Fruit fly (Drosophila melanogaster) whole organism, embryonic: ENCODE data around the gene blp.

ENCODE experiments used
- Ada2b ChIP-seq: fragments of 200-800 bp; sonication (Bioruptor generic); IDR thresholded peaks from 2 replicates; pipeline ENCODE4 v1.3.6; 2022; ENCODE audit warnings: missing biosample characterization, missing genetic modification characterization
- BEAF-32 ChIP-seq: fragments of 200-800 bp; sonication (Bioruptor generic); optimal IDR thresholded peaks from 3 replicates; lab custom pipeline; 2017; ENCODE audit warnings: missing biosample characterization, missing genetic modification characterization, mild to moderate bottlenecking, moderate library complexity, missing genetic modification reagents
- Blimp-1 ChIP-seq: fragments of 200-800 bp; sonication (Bioruptor generic); optimal IDR thresholded peaks from 3 replicates; lab custom pipeline; 2018; ENCODE audit warnings: missing biosample characterization, missing genetic modification characterization, mild to moderate bottlenecking, moderate library complexity, missing genetic modification reagents
- BtbVII ChIP-seq: fragments of 200-800 bp; sonication (Bioruptor generic); optimal IDR thresholded peaks from 3 replicates; lab custom pipeline; 2017; ENCODE audit warnings: missing biosample characterization, mild to moderate bottlenecking, missing genetic modification characterization
- CG10543 ChIP-seq: fragments of 200-800 bp; sonication (Bioruptor generic); optimal IDR thresholded peaks from 3 replicates; lab custom pipeline; 2017; ENCODE audit warnings: missing biosample characterization, mild to moderate bottlenecking, missing genetic modification characterization, moderate library complexity
- CG10959 ChIP-seq: fragments of 200-800 bp; sonication (Bioruptor generic); IDR thresholded peaks from 2 replicates; pipeline ENCODE4 v1.3.6; 2022; ENCODE audit warnings: missing biosample characterization, missing genetic modification characterization
- CG11247 ChIP-seq: fragments of 200-800 bp; sonication (Bioruptor generic); IDR thresholded peaks from 2 replicates; pipeline ENCODE4 v1.3.6; 2022; ENCODE audit warnings: missing biosample characterization, missing genetic modification characterization
- CG12391 ChIP-seq: fragments of 200-800 bp; sonication (Bioruptor generic); optimal IDR thresholded peaks from 3 replicates; lab custom pipeline; 2018; ENCODE audit warnings: missing biosample characterization, mild to moderate bottlenecking, missing genetic modification characterization, moderate library complexity
- CG13894 ChIP-seq: fragments of 200-800 bp; sonication (Bioruptor generic); optimal IDR thresholded peaks from 3 replicates; lab custom pipeline; 2018; ENCODE audit warnings: missing biosample characterization, mild to moderate bottlenecking, missing genetic modification characterization, moderate library complexity
- CG14014 ChIP-seq: fragments of 200-800 bp; sonication (Bioruptor generic); IDR thresholded peaks from 2 replicates; pipeline ENCODE4 v1.3.6; 2022; ENCODE audit warnings: missing biosample characterization, missing genetic modification characterization
- CG14050 ChIP-seq: fragments of 200-800 bp; sonication (Bioruptor generic); IDR thresholded peaks from 3 replicates; pipeline ENCODE4 v1.3.6; 2022; ENCODE audit warnings: missing biosample characterization, missing genetic modification characterization
- CG15514 ChIP-seq: fragments of 200-800 bp; sonication (Bioruptor generic); optimal IDR thresholded peaks from 3 replicates; lab custom pipeline; 2017; ENCODE audit warnings: missing biosample characterization, missing genetic modification characterization, mild to moderate bottlenecking, moderate library complexity, missing genetic modification reagents
- CG17612 ChIP-seq: fragments of 200-800 bp; sonication (Bioruptor generic); IDR thresholded peaks from 2 replicates; pipeline ENCODE4 v1.3.6; 2022; ENCODE audit warnings: missing biosample characterization, missing genetic modification characterization
- CG17829 ChIP-seq: fragments of 200-800 bp; optimal IDR thresholded peaks from 2 replicates; lab custom pipeline; 2019; ENCODE audit warnings: missing biosample characterization, mild to moderate bottlenecking, missing genetic modification characterization, moderate library complexity
- CG1792 ChIP-seq: fragments of 200-800 bp; sonication (Bioruptor generic); optimal IDR thresholded peaks from 2 replicates; lab custom pipeline; 2016; ENCODE audit warnings: missing biosample characterization, missing genetic modification characterization
- CG18262 ChIP-seq: fragments of 200-800 bp; optimal IDR thresholded peaks from 3 replicates; lab custom pipeline; 2019; ENCODE audit warnings: missing biosample characterization, mild to moderate bottlenecking, missing genetic modification characterization, moderate library complexity
- CG1832 ChIP-seq: fragments of 200-800 bp; sonication (Bioruptor generic); optimal IDR thresholded peaks from 2 replicates; lab custom pipeline; 2017; ENCODE audit warnings: missing biosample characterization, mild to moderate bottlenecking, missing genetic modification characterization, inconsistent platforms
- CG18764 ChIP-seq: fragments of 200-800 bp; sonication (Bioruptor generic); optimal IDR thresholded peaks from 3 replicates; lab custom pipeline; 2016; ENCODE audit warnings: missing biosample characterization, missing genetic modification characterization
- CG31365 ChIP-seq: fragments of 200-800 bp; sonication (Bioruptor generic); optimal IDR thresholded peaks from 2 replicates; lab custom pipeline; 2018; ENCODE audit warnings: missing biosample characterization, mild to moderate bottlenecking, missing genetic modification characterization
- CG33557 ChIP-seq: fragments of 200-800 bp; sonication (Bioruptor generic); optimal IDR thresholded peaks from 2 replicates; lab custom pipeline; 2019; ENCODE audit warnings: missing biosample characterization, mild to moderate bottlenecking, missing genetic modification characterization, moderate library complexity
- CG5245 ChIP-seq: fragments of 200-800 bp; sonication (Bioruptor generic); optimal IDR thresholded peaks from 3 replicates; lab custom pipeline; 2016; ENCODE audit warnings: missing biosample characterization, missing genetic modification characterization
- CG6765 ChIP-seq: fragments of 200-800 bp; sonication (Bioruptor generic); optimal IDR thresholded peaks from 3 replicates; lab custom pipeline; 2017; ENCODE audit warnings: missing biosample characterization, mild to moderate bottlenecking, missing genetic modification characterization
- CG7357 ChIP-seq: fragments of 200-800 bp; sonication (Bioruptor generic); IDR thresholded peaks from 3 replicates; pipeline ENCODE4 v1.3.6; 2022; ENCODE audit warnings: missing biosample characterization, missing genetic modification characterization
- CG7745 ChIP-seq: fragments of 200-800 bp; sonication (Bioruptor generic); optimal IDR thresholded peaks from 2 replicates; lab custom pipeline; 2018; ENCODE audit warnings: missing biosample characterization, mild to moderate bottlenecking, missing genetic modification characterization, moderate library complexity
- CG8281 ChIP-seq: fragments of 200-800 bp; sonication (Bioruptor generic); optimal IDR thresholded peaks from 2 replicates; lab custom pipeline; 2018; ENCODE audit warnings: missing biosample characterization, mild to moderate bottlenecking, missing genetic modification characterization, moderate library complexity
- D ChIP-seq, 2 experiments: fragments of 200-800 bp in 1 of 2; fragments of >200 bp in 1 of 2; sonication (Bioruptor generic) in 1 of 2; optimal IDR thresholded peaks; 2 replicates in 1 of 2; 3 replicates in 1 of 2; lab custom pipeline; 2017; ENCODE audit warnings: mild to moderate bottlenecking in 1 of 2, missing biosample characterization in 1 of 2, missing genetic modification characterization in 1 of 2, missing genetic modification reagents in 1 of 2
- Dref ChIP-seq: fragments of 200-800 bp; sonication (Bioruptor generic); IDR thresholded peaks from 2 replicates; pipeline ENCODE4 v1.3.6; 2022; ENCODE audit warnings: missing biosample characterization, missing genetic modification characterization
- HLHmδ ChIP-seq: fragments of 200-800 bp; sonication (Bioruptor generic); optimal IDR thresholded peaks from 2 replicates; lab custom pipeline; 2018; ENCODE audit warnings: missing biosample characterization, mild to moderate bottlenecking, missing genetic modification characterization, moderate library complexity
- Hr39 ChIP-seq: fragments of >200 bp; optimal IDR thresholded peaks from 2 replicates; lab custom pipeline; 2017
- Hr51 ChIP-seq, 2 experiments: fragments of 200-800 bp; sonication (Bioruptor generic); optimal IDR thresholded peaks; 2 replicates in 1 of 2; 3 replicates in 1 of 2; lab custom pipeline; 2016 to 2018; ENCODE audit warnings: missing biosample characterization in 2 of 2, missing genetic modification characterization in 2 of 2, mild to moderate bottlenecking in 1 of 2, moderate library complexity in 1 of 2
- Opbp ChIP-seq: fragments of 200-800 bp; sonication (Bioruptor generic); IDR thresholded peaks from 3 replicates; pipeline ENCODE4 v1.3.6; 2022; ENCODE audit warnings: missing biosample characterization, missing genetic modification characterization; ENCODE audit not compliant: partially characterized antibody
- Stat92E ChIP-seq, 3 experiments: fragments of >200 bp in 2 of 3; fragments of 200-800 bp in 1 of 3; sonication (Bioruptor generic) in 1 of 3; optimal IDR thresholded peaks; 2 replicates each; lab custom pipeline; 2017 to 2019; ENCODE audit warnings: missing biosample characterization in 3 of 3, missing genetic modification characterization in 3 of 3, mild to moderate bottlenecking in 1 of 3, moderate library complexity in 1 of 3
- Trl ChIP-seq, 3 experiments: fragments of >200 bp in 2 of 3; fragments of 200-800 bp in 1 of 3; sonication (Bioruptor generic) in 1 of 3; optimal IDR thresholded peaks; 2 replicates in 1 of 3; 3 replicates in 2 of 3; lab custom pipeline; 2016 to 2017; ENCODE audit warnings: missing biosample characterization in 1 of 3, missing genetic modification characterization in 1 of 3
- cad ChIP-seq: fragments of >200 bp; optimal IDR thresholded peaks from 2 replicates; lab custom pipeline; 2017; ENCODE audit warnings: missing biosample characterization, missing genetic modification characterization
- cg ChIP-seq: fragments of 200-800 bp; sonication (Bioruptor generic); optimal IDR thresholded peaks from 3 replicates; lab custom pipeline; 2019; ENCODE audit warnings: missing biosample characterization, mild to moderate bottlenecking, missing genetic modification characterization, moderate library complexity
- chn ChIP-seq: fragments of 200-800 bp; sonication (Bioruptor generic); optimal IDR thresholded peaks from 2 replicates; lab custom pipeline; 2016; ENCODE audit warnings: missing biosample characterization, missing genetic modification characterization
- ems ChIP-seq: fragments of 200-800 bp; sonication (Bioruptor generic); optimal IDR thresholded peaks from 3 replicates; lab custom pipeline; 2016; ENCODE audit warnings: missing biosample characterization, missing genetic modification characterization
- exex ChIP-seq: fragments of 200-800 bp; sonication (Bioruptor generic); optimal IDR thresholded peaks from 4 replicates; lab custom pipeline; 2018; ENCODE audit warnings: missing biosample characterization, mild to moderate bottlenecking, missing genetic modification characterization, moderate library complexity
- eyg ChIP-seq: fragments of 200-800 bp; sonication (Bioruptor generic); optimal IDR thresholded peaks from 3 replicates; lab custom pipeline; 2016; ENCODE audit warnings: missing biosample characterization, missing genetic modification characterization
- hth ChIP-seq: fragments of >200 bp; optimal IDR thresholded peaks from 2 replicates; lab custom pipeline; 2017; ENCODE audit warnings: inconsistent platforms
- lola ChIP-seq, 3 experiments: fragments of >200 bp in 2 of 3; fragments of 200-800 bp in 1 of 3; sonication (Bioruptor generic) in 1 of 3; optimal IDR thresholded peaks; 2 replicates each; lab custom pipeline; 2017 to 2019; ENCODE audit warnings: missing biosample characterization in 3 of 3, missing genetic modification characterization in 3 of 3, mild to moderate bottlenecking in 1 of 3, moderate library complexity in 1 of 3
- nerfin-1 ChIP-seq: fragments of 200-800 bp; sonication (Bioruptor generic); optimal IDR thresholded peaks from 3 replicates; lab custom pipeline; 2019; ENCODE audit warnings: missing biosample characterization, mild to moderate bottlenecking, missing genetic modification characterization, moderate library complexity
- onecut ChIP-seq: fragments of 200-800 bp; sonication (Bioruptor generic); IDR thresholded peaks from 2 replicates; pipeline ENCODE4 v1.3.6; 2022; ENCODE audit warnings: missing biosample characterization, missing genetic modification characterization
- slou ChIP-seq: fragments of 200-800 bp; sonication (Bioruptor generic); optimal IDR thresholded peaks from 3 replicates; lab custom pipeline; 2016; ENCODE audit warnings: missing biosample characterization, missing genetic modification characterization
- so ChIP-seq: fragments of 200-800 bp; sonication (Bioruptor generic); IDR thresholded peaks from 3 replicates; pipeline ENCODE4 v1.3.6; 2022; ENCODE audit warnings: missing biosample characterization, missing genetic modification characterization
- ssp ChIP-seq: fragments of 200-800 bp; sonication (Bioruptor generic); IDR thresholded peaks from 2 replicates; pipeline ENCODE4 v1.3.6; 2022; ENCODE audit warnings: missing biosample characterization, missing genetic modification characterization
- tio ChIP-seq: fragments of 200-800 bp; sonication (Bioruptor generic); optimal IDR thresholded peaks from 2 replicates; lab custom pipeline; 2017; ENCODE audit warnings: missing biosample characterization, missing genetic modification characterization, inconsistent platforms
- toy ChIP-seq: fragments of 200-800 bp; sonication (Bioruptor generic); IDR thresholded peaks from 2 replicates; pipeline ENCODE4 v1.3.6; 2022; ENCODE audit warnings: missing biosample characterization, missing genetic modification characterization
- vnd ChIP-seq: fragments of 200-800 bp; sonication (Bioruptor generic); IDR thresholded peaks from 3 replicates; pipeline ENCODE4 v1.3.6; 2022; ENCODE audit warnings: missing biosample characterization, missing genetic modification characterization; ENCODE audit not compliant: partially characterized antibody
- zfh1 ChIP-seq: fragments of 200-800 bp; sonication (Bioruptor generic); IDR thresholded peaks from 3 replicates; pipeline ENCODE4 v1.3.6; 2022; ENCODE audit warnings: missing biosample characterization, missing genetic modification characterization

blp gene

DNA sequence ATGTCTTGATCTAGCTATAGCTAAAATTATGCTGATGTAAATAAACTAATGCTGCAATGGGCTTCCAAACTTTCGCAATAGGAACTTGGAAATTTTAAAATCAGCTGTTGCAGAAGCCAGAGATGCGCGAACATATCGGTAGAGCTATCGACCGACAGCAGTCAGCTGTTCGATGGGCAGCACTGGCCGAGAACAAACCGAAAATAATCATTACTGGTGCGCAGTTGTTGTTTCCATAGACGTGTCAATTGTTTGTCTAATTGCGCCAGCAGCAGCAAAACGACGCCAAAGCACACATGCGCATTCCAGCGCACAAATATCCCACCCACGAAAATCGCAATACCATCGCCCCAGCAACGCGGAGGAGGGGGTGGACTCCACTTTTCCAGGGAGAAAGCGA, 1.3 kb downstream of the blp start, which contains the start of gene Sap47 (continued):
- TF ChIP-seq ems (no peak), CG18262 (tag; lab: Kevin White, UChicago) (no peak), slou (GFP tag; lab: Kevin White, UChicago) (no peak), Hr39 (lab: Kevin White, UChicago) (no peak), CG10543 (GFP tag; lab: Kevin White, UChicago) (peak; percentile 7), CG5245 (GFP tag; lab: Kevin White, UChicago) (no peak), Dref (GFP tag; lab: Robert Waterston, UW) (peak; percentile 64), vnd (GFP tag; lab: Robert Waterston, UW) (peak; percentile 75), CG31365 (tag; lab: Kevin White, UChicago) (no peak), CG1832 (GFP tag; lab: Kevin White, UChicago) (no peak), Opbp (GFP tag; lab: Robert Waterston, UW) (peak; percentile 76; the same call in 2 of the 3 replicates), cg (GFP tag; lab: Kevin White, UChicago) (no peak), lola (GFP tag; optimal IDR thresholded peaks at IDR 0.05; lab: Kevin White, UChicago) (no peak), hth (lab: Kevin White, UChicago) (no peak), CG7745 (tag; lab: Kevin White, UChicago) (no peak), CG17829 (tag; lab: Kevin White, UChicago) (peak; percentile 21), CG18764 (no peak), Stat92E (GFP tag; optimal IDR thresholded peaks at IDR 0.05; lab: Kevin White, UChicago) (no peak), HLHmδ (no peak), CG6765 (GFP tag; lab: Kevin White, UChicago) (no peak), CG1792 (no peak), eyg (GFP tag; lab: Kevin White, UChicago) (no peak), CG8281 (no peak), Blimp-1 (GFP tag; lab: Kevin White, UChicago) (no peak), exex (tag; lab: Kevin White, UChicago) (peak; percentile 40), chn (GFP tag; lab: Kevin White, UChicago) (no peak), toy (GFP tag; lab: Robert Waterston, UW) (no peak), Ada2b (no peak), zfh1 (no peak), tio (GFP tag; lab: Kevin White, UChicago) (no peak), D (optimal IDR thresholded peaks at IDR 0.05; lab: Kevin White, UChicago) (no peak), D (GFP tag; optimal IDR thresholded peaks at IDR 0.05; lab: Kevin White, UChicago) (no peak)

DNA sequence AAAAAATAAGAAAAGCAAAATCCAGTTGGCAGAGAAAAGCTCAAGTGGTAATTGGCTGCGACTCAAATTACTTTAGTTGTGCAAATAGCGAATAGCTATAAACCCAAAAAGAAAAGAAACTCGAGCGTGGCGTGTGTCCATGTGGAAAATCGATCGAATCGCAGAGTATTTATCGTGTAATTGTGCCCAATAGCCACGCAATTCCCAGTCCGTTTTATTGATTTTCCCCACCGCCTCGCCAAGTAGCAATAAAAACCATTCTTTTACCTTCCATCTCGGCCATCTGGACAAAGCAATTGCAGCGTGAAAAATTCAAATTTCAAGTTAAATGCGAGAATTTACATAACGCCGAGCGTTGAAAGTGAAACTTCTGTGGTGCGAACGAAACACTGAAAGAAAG, 1.9 kb downstream of the blp start:
- TF ChIP-seq CG11247 (GFP tag; lab: Robert Waterston, UW) (no peak), cad (no peak), onecut (GFP tag; lab: Robert Waterston, UW) (peak; percentile 90), so (GFP tag; lab: Robert Waterston, UW) (no peak), CG13894 (tag; lab: Kevin White, UChicago) (no peak), BtbVII (GFP tag; lab: Kevin White, UChicago) (no peak), CG7357 (GFP tag; lab: Robert Waterston, UW) (no peak)

DNA sequence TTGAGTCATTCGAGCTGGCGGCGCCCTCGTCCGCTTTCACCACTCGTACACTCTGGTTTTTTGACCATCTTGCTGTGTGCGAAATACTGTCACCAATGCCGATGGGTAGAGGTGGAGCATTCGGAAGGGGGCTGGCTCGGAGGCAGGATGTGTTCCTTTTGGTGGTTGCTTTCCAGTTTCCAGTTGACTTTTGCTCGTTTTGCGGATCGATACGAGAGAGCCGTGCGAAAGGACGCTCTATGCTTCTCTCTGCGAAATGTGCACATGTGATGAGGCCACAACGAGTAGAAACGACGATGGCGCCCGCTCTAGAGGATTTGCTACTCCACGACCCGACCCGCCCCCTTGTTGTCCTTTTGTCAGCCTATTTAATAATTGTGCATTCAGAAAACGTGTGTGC, 4.1 kb downstream of the blp start:
- TF ChIP-seq CG12391 (tag; lab: Kevin White, UChicago) (no peak), CG14050 (GFP tag; lab: Robert Waterston, UW) (no peak), CG17612 (GFP tag; lab: Robert Waterston, UW) (no peak), CG10959 (GFP tag; lab: Robert Waterston, UW) (no peak), nerfin-1 (tag; lab: Kevin White, UChicago) (no peak), CG14014 (GFP tag; lab: Robert Waterston, UW) (no peak), CG33557 (GFP tag; lab: Kevin White, UChicago) (no peak), CG15514 (no peak), Hr51 (GFP tag; optimal IDR thresholded peaks at IDR 0.05; lab: Kevin White, UChicago) (peak in 1 of 2 experiments; percentile 14), Trl (optimal IDR thresholded peaks at IDR 0.05; lab: Kevin White, UChicago) (peak; percentile 4 to 26), Trl (GFP tag; optimal IDR thresholded peaks at IDR 0.05; lab: Kevin White, UChicago) (no peak), ssp (GFP tag; lab: Robert Waterston, UW) (no peak), BEAF-32 (no peak)
